Worm (Caenorhabditis elegans): ENCODE measurements around the gene kreg-1.

DNA sequence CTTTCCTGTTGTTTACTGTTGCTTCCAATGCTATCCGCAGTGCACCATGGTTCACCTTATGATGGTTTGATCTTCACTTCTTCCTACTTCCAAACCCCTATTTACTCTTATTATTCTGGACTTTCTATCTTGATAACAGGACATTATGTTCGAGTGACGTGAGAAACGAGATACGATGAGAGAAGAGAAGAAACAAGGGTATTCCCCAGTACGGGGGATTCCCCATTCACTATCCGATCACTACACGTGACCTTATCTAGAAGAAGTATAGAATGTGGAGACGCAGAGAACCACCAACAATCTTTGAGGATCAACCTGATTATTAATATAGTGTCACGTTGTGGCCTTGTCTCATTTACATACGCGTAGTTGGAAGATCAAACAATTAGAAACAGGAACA lies 43.0 kb downstream of the kreg-1 start:
- no peak for TF ChIP-seq nhr-76 (tag; optimal IDR thresholded peaks at IDR 0.05)
- no peak for TF ChIP-seq fkh-10 (GFP tag; optimal IDR thresholded peaks at IDR 0.05)
- TF ChIP-seq snpc-4 (tag; optimal IDR thresholded peaks at IDR 0.05) = no peak
- no peak for TF ChIP-seq ztf-4 (tag; optimal IDR thresholded peaks at IDR 0.05)

Measured in whole organism, L3 larva.